Worm (Caenorhabditis elegans) whole organism, dauer: Measurements from ENCODE around the gene F58H1.7.

Experiments
- unc-62 ChIP-seq: sonication (generic microtip); optimal IDR thresholded peaks from 2 replicates; lab custom pipeline; 2017; ENCODE audit warnings: missing biosample characterization, missing genetic modification reagents, missing genetic modification characterization

F58H1.7 gene

ce11 chrV:11946818-11947217 is 17.8 kb downstream of the F58H1.7 start:
- no peak for TF ChIP-seq unc-62 (GFP tag; lab: Kevin White, UChicago)

ce11 chrV:11945429-11945828 is 19.2 kb downstream of the F58H1.7 start:
- no peak for TF ChIP-seq unc-62 (GFP tag; lab: Kevin White, UChicago)

- no peak for TF ChIP-seq unc-62 (GFP tag; lab: Kevin White, UChicago)
Observed at ce11 chrV:11943737-11944136, 20.9 kb downstream of the F58H1.7 start.

ce11 chrV:11942325-11942724 is 22.3 kb downstream of the F58H1.7 start, which contains the start of gene F58H1.6:
F58H1.6 (plus strand) TSS chrV:11942625.
- no peak for TF ChIP-seq unc-62 (GFP tag; lab: Kevin White, UChicago)

- no peak for TF ChIP-seq unc-62 (GFP tag; lab: Kevin White, UChicago)
Observed at ce11 chrV:11941664-11942063, 23.0 kb downstream of the F58H1.7 start.

- TF ChIP-seq unc-62 (GFP tag; lab: Kevin White, UChicago), result no peak
Observed at ce11 chrV:11940329-11940728, 24.3 kb downstream of the F58H1.7 start.

ce11 chrV:11937710-11938109 is 26.9 kb downstream of the F58H1.7 start, which contains the start of gene gpla-1:
gpla-1 (minus strand) TSS chrV:11937810.
- TF ChIP-seq unc-62 (GFP tag; lab: Kevin White, UChicago), result no peak

- no peak for TF ChIP-seq unc-62 (GFP tag; lab: Kevin White, UChicago)
Observed at ce11 chrV:11934848-11935247, 29.8 kb downstream of the F58H1.7 start, which contains the start of gene F58H1.8. F58H1.8 (plus strand) TSS chrV:11935148.

- no peak for TF ChIP-seq unc-62 (GFP tag; lab: Kevin White, UChicago)
Observed at ce11 chrV:11933196-11934028, 31.2 kb downstream of the F58H1.7 start, which contains the start of the genes aman-2 and F58H1.3. aman-2 (minus strand) TSS chrV:11933246. F58H1.3 (plus strand) TSS chrV:11933978.

- TF ChIP-seq unc-62 (GFP tag; lab: Kevin White, UChicago), result no peak
Observed at ce11 chrV:11929046-11929590, 35.5 kb downstream of the F58H1.7 start, which contains the start of gene F58H1.2. F58H1.2 (plus strand) TSS chrV:11929096.

ce11 chrV:11927346-11927745 is 37.3 kb downstream of the F58H1.7 start, which contains the start of gene osm-6:
osm-6 (minus strand) TSS chrV:11927446.
- TF ChIP-seq unc-62 (GFP tag; lab: Kevin White, UChicago), result no peak

- no peak for TF ChIP-seq unc-62 (GFP tag; lab: Kevin White, UChicago)
Observed at ce11 chrV:11921689-11922517, 42.7 kb downstream of the F58H1.7 start.

ce11 chrV:11921229-11921628 is 43.4 kb downstream of the F58H1.7 start:
- no peak for TF ChIP-seq unc-62 (GFP tag; lab: Kevin White, UChicago)

- no peak for TF ChIP-seq unc-62 (GFP tag; lab: Kevin White, UChicago)
Observed at ce11 chrV:11919639-11920038, 45.0 kb downstream of the F58H1.7 start.

ce11 chrV:11917186-11917585 is 47.4 kb downstream of the F58H1.7 start, which contains the start of gene R31.2:
R31.2 (plus strand) TSS chrV:11917573.
- no peak for TF ChIP-seq unc-62 (GFP tag; lab: Kevin White, UChicago)
